Fruit fly (Drosophila melanogaster) whole organism, embryonic: ENCODE results near the gene Nepl3.
A peak's percentile ranks its signal among the peaks of the same experiment; 100 is the strongest.

Experiments
- Aef1 ChIP-seq: fragments of 200-800 bp; sonication (Bioruptor generic); IDR thresholded peaks from 3 replicates; pipeline ENCODE4 v1.3.6; 2022; ENCODE audit warnings: missing biosample characterization, missing genetic modification characterization
- Asciz ChIP-seq: fragments of 200-800 bp; sonication (Bioruptor generic); optimal IDR thresholded peaks from 2 replicates; lab custom pipeline; 2017; ENCODE audit warnings: missing biosample characterization, mild to moderate bottlenecking, missing genetic modification characterization, missing genetic modification reagents
- CG10654 ChIP-seq: fragments of 200-800 bp; sonication (Bioruptor generic); optimal IDR thresholded peaks from 2 replicates; lab custom pipeline; 2016; ENCODE audit warnings: missing biosample characterization, missing genetic modification characterization
- CG12236 ChIP-seq: fragments of 200-800 bp; sonication (Bioruptor generic); optimal IDR thresholded peaks from 2 replicates; lab custom pipeline; 2016; ENCODE audit warnings: missing biosample characterization, missing genetic modification characterization
- CG12299 ChIP-seq: fragments of 200-800 bp; sonication (Bioruptor generic); optimal IDR thresholded peaks from 2 replicates; lab custom pipeline; 2018; ENCODE audit warnings: missing biosample characterization, mild to moderate bottlenecking, missing genetic modification characterization
- CG13287 ChIP-seq: fragments of 200-800 bp; sonication (Bioruptor generic); IDR thresholded peaks from 2 replicates; pipeline ENCODE4 v1.3.6; 2022; ENCODE audit warnings: missing biosample characterization, missing genetic modification characterization; ENCODE audit not compliant: partially characterized antibody
- CG14667 ChIP-seq: fragments of 200-800 bp; sonication (Bioruptor generic); IDR thresholded peaks from 2 replicates; pipeline ENCODE4 v1.3.6; 2022; ENCODE audit warnings: missing biosample characterization, missing genetic modification characterization
- CG1603 ChIP-seq: fragments of 200-800 bp; sonication (Bioruptor generic); optimal IDR thresholded peaks from 2 replicates; lab custom pipeline; 2019; ENCODE audit warnings: missing biosample characterization, mild to moderate bottlenecking, missing genetic modification characterization, moderate library complexity
- CG1647 ChIP-seq: fragments of 200-800 bp; sonication (Bioruptor generic); optimal IDR thresholded peaks from 3 replicates; lab custom pipeline; 2016; ENCODE audit warnings: missing biosample characterization, missing genetic modification characterization
- CG2889 ChIP-seq: fragments of 200-800 bp; sonication (Bioruptor generic); IDR thresholded peaks from 3 replicates; pipeline ENCODE4 v1.3.6; 2022; ENCODE audit warnings: missing biosample characterization, missing genetic modification characterization
- CG3281 ChIP-seq: fragments of 200-800 bp; sonication (Bioruptor generic); optimal IDR thresholded peaks from 3 replicates; lab custom pipeline; 2017; ENCODE audit warnings: missing biosample characterization, mild to moderate bottlenecking, missing genetic modification characterization
- CG4404 ChIP-seq: fragments of 200-800 bp; sonication (Bioruptor generic); IDR thresholded peaks from 2 replicates; pipeline ENCODE4 v1.3.6; 2022; ENCODE audit warnings: missing biosample characterization, missing genetic modification characterization
- CG4854 ChIP-seq: fragments of 200-800 bp; sonication (Bioruptor generic); optimal IDR thresholded peaks from 2 replicates; lab custom pipeline; 2016; ENCODE audit warnings: missing biosample characterization, missing genetic modification characterization, inconsistent platforms
- CG6683 ChIP-seq: fragments of 200-800 bp; sonication (Bioruptor generic); optimal IDR thresholded peaks from 2 replicates; lab custom pipeline; 2017; ENCODE audit warnings: missing biosample characterization, mild to moderate bottlenecking, missing genetic modification characterization, missing genetic modification reagents
- CG7556 ChIP-seq: fragments of 200-800 bp; sonication (Bioruptor generic); optimal IDR thresholded peaks from 2 replicates; lab custom pipeline; 2017; ENCODE audit warnings: missing biosample characterization, mild to moderate bottlenecking, missing genetic modification characterization
- CG8359 ChIP-seq: fragments of 200-800 bp; sonication (Bioruptor generic); optimal IDR thresholded peaks from 2 replicates; lab custom pipeline; 2017; ENCODE audit warnings: missing biosample characterization, mild to moderate bottlenecking, missing genetic modification characterization, borderline replicate concordance
- CTCF ChIP-seq: fragments of 200-800 bp; sonication (Bioruptor generic); optimal IDR thresholded peaks from 2 replicates; lab custom pipeline; 2017; ENCODE audit warnings: missing biosample characterization, mild to moderate bottlenecking, missing genetic modification characterization, moderate library complexity
- Gsc ChIP-seq: fragments of 200-800 bp; sonication (Bioruptor generic); IDR thresholded peaks from 2 replicates; pipeline ENCODE4 v1.3.6; 2022; ENCODE audit warnings: missing biosample characterization, missing genetic modification characterization
- Kr ChIP-seq: fragments of 200-800 bp; sonication (Bioruptor generic); optimal IDR thresholded peaks from 2 replicates; lab custom pipeline; 2017; ENCODE audit warnings: missing biosample characterization, mild to moderate bottlenecking, missing genetic modification characterization
- NC2β ChIP-seq: fragments of 200-800 bp; sonication (Bioruptor generic); optimal IDR thresholded peaks from 2 replicates; lab custom pipeline; 2016; ENCODE audit warnings: missing biosample characterization, missing genetic modification characterization
- Neu2 ChIP-seq: fragments of 200-800 bp; sonication (Bioruptor generic); optimal IDR thresholded peaks from 3 replicates; lab custom pipeline; 2016; ENCODE audit warnings: missing biosample characterization, missing genetic modification characterization, borderline replicate concordance
- Opbp ChIP-seq: fragments of 200-800 bp; sonication (Bioruptor generic); IDR thresholded peaks from 3 replicates; pipeline ENCODE4 v1.3.6; 2022; ENCODE audit warnings: missing biosample characterization, missing genetic modification characterization; ENCODE audit not compliant: partially characterized antibody
- Spps ChIP-seq: fragments of 200-800 bp; sonication (Bioruptor generic); optimal IDR thresholded peaks from 2 replicates; lab custom pipeline; 2018; ENCODE audit warnings: missing biosample characterization, mild to moderate bottlenecking, missing genetic modification characterization
- ac ChIP-seq: fragments of 200-800 bp; sonication (Bioruptor generic); optimal IDR thresholded peaks from 3 replicates; lab custom pipeline; 2017; ENCODE audit warnings: missing biosample characterization, mild to moderate bottlenecking, missing genetic modification characterization
- chif ChIP-seq, 2 experiments: fragments of 200-800 bp; sonication (Bioruptor generic); optimal IDR thresholded peaks; 3 replicates each; lab custom pipeline; 2016; ENCODE audit warnings: missing biosample characterization in 2 of 2, missing genetic modification characterization in 2 of 2
- corto ChIP-seq: fragments of 200-800 bp; sonication (Bioruptor generic); optimal IDR thresholded peaks from 2 replicates; lab custom pipeline; 2016; ENCODE audit warnings: missing biosample characterization, mild to moderate bottlenecking, missing genetic modification characterization, moderate library complexity
- crc ChIP-seq: fragments of 200-800 bp; sonication (Bioruptor generic); optimal IDR thresholded peaks from 2 replicates; lab custom pipeline; 2016; ENCODE audit warnings: missing biosample characterization, missing genetic modification characterization
- crol ChIP-seq: fragments of 200-800 bp; sonication (Bioruptor generic); IDR thresholded peaks from 2 replicates; pipeline ENCODE4 v1.3.6; 2022; ENCODE audit warnings: missing biosample characterization, missing genetic modification characterization
- ewg ChIP-seq: fragments of 200-800 bp; sonication (Bioruptor generic); optimal IDR thresholded peaks from 3 replicates; lab custom pipeline; 2017; ENCODE audit warnings: mild to moderate bottlenecking, missing biosample characterization, missing genetic modification reagents, missing genetic modification characterization
- exex ChIP-seq: fragments of 200-800 bp; sonication (Bioruptor generic); optimal IDR thresholded peaks from 4 replicates; lab custom pipeline; 2018; ENCODE audit warnings: missing biosample characterization, mild to moderate bottlenecking, missing genetic modification characterization, moderate library complexity
- hbn ChIP-seq: fragments of 200-800 bp; sonication (Bioruptor generic); IDR thresholded peaks from 2 replicates; pipeline ENCODE4 v1.3.6; 2022; ENCODE audit warnings: missing biosample characterization, missing genetic modification characterization; ENCODE audit not compliant: partially characterized antibody
- her ChIP-seq: fragments of 200-800 bp; sonication (Bioruptor generic); optimal IDR thresholded peaks from 2 replicates; lab custom pipeline; 2016; ENCODE audit warnings: missing biosample characterization, missing genetic modification characterization
- insv ChIP-seq, 2 experiments: fragments of 200-800 bp; sonication (Bioruptor generic); optimal IDR thresholded peaks; 3 replicates each; lab custom pipeline; 2016 to 2018; ENCODE audit warnings: missing biosample characterization in 2 of 2, missing genetic modification characterization in 2 of 2
- ken ChIP-seq: fragments of 200-800 bp; sonication (Bioruptor generic); IDR thresholded peaks from 3 replicates; pipeline ENCODE4 v1.3.6; 2022; ENCODE audit warnings: missing biosample characterization, missing genetic modification characterization
- mam ChIP-seq: fragments of 200-800 bp; sonication (Bioruptor generic); optimal IDR thresholded peaks from 3 replicates; lab custom pipeline; 2016; ENCODE audit warnings: missing biosample characterization, missing genetic modification characterization
- nau ChIP-seq: fragments of 200-800 bp; sonication (Bioruptor generic); optimal IDR thresholded peaks from 3 replicates; lab custom pipeline; 2017; ENCODE audit warnings: missing biosample characterization, mild to moderate bottlenecking, missing genetic modification characterization, missing genetic modification reagents
- pho ChIP-seq: fragments of 200-800 bp; sonication (Bioruptor generic); optimal IDR thresholded peaks from 2 replicates; lab custom pipeline; 2016; ENCODE audit warnings: missing biosample characterization, missing genetic modification characterization
- pita ChIP-seq: fragments of 200-800 bp; sonication (Bioruptor generic); optimal IDR thresholded peaks from 2 replicates; lab custom pipeline; 2017; ENCODE audit warnings: missing biosample characterization, mild to moderate bottlenecking, missing genetic modification characterization
- scrt ChIP-seq: fragments of 200-800 bp; sonication (Bioruptor generic); optimal IDR thresholded peaks from 2 replicates; lab custom pipeline; 2018; ENCODE audit warnings: missing biosample characterization, mild to moderate bottlenecking, missing genetic modification characterization, moderate library complexity
- sens ChIP-seq: fragments of 200-800 bp; sonication (Bioruptor generic); peaks from one replicate; lab custom pipeline; 2016; ENCODE audit warnings: missing biosample characterization, missing genetic modification characterization
- slbo ChIP-seq: fragments of 200-800 bp; sonication (Bioruptor generic); IDR thresholded peaks from 2 replicates; pipeline ENCODE4 v1.3.6; 2022; ENCODE audit warnings: missing biosample characterization, missing genetic modification characterization
- tio ChIP-seq: fragments of 200-800 bp; sonication (Bioruptor generic); optimal IDR thresholded peaks from 2 replicates; lab custom pipeline; 2017; ENCODE audit warnings: missing biosample characterization, missing genetic modification characterization, inconsistent platforms
- trh ChIP-seq: fragments of 200-800 bp; sonication (Bioruptor generic); optimal IDR thresholded peaks from 2 replicates; lab custom pipeline; 2016; ENCODE audit warnings: missing biosample characterization, missing genetic modification characterization

The Nepl3 gene

dm6 chr2L:5054953-5055352 lies 3.1 kb downstream of the Nepl3 start, which contains the start of the genes CG14036 and His3.3A (continued):
- TF ChIP-seq CG1603 (tag; lab: Kevin White, UChicago), result peak; percentile 100
- peak; percentile 4 for TF ChIP-seq NC2β (GFP tag; lab: Kevin White, UChicago)
- TF ChIP-seq pita (GFP tag; lab: Kevin White, UChicago), result no peak
- TF ChIP-seq CG13287 (GFP tag; lab: Robert Waterston, UW), result peak; percentile 81
- TF ChIP-seq CG12236, result no peak
- no peak for TF ChIP-seq CG4854 (GFP tag; lab: Kevin White, UChicago)
- TF ChIP-seq CG7556, result no peak
- TF ChIP-seq corto, result no peak
- no peak for TF ChIP-seq CG6683 (GFP tag; lab: Kevin White, UChicago)
- TF ChIP-seq slbo, result no peak
- no peak for TF ChIP-seq CG14667 (GFP tag; lab: Robert Waterston, UW)
- peak in 1 of 2 experiments; percentile 14 for TF ChIP-seq insv (GFP tag; optimal IDR thresholded peaks at IDR 0.05; lab: Kevin White, UChicago)
- no peak for TF ChIP-seq ac (GFP tag; lab: Kevin White, UChicago)
- TF ChIP-seq scrt (GFP tag; lab: Kevin White, UChicago), result no peak
- TF ChIP-seq CG1647, result no peak
- peak; percentile 83 for TF ChIP-seq sens (GFP tag; lab: Kevin White, UChicago)
- no peak for TF ChIP-seq nau (GFP tag; lab: Kevin White, UChicago)
- peak; percentile 98 for TF ChIP-seq crol (GFP tag; lab: Robert Waterston, UW)
- TF ChIP-seq CG10654 (GFP tag; lab: Kevin White, UChicago), result no peak
- TF ChIP-seq CG8359, result no peak
- TF ChIP-seq CG12299 (tag; lab: Kevin White, UChicago), result no peak
- TF ChIP-seq CG2889 (GFP tag; lab: Robert Waterston, UW), result no peak
- TF ChIP-seq mam (GFP tag; lab: Kevin White, UChicago), result no peak
- TF ChIP-seq Asciz (GFP tag; lab: Kevin White, UChicago), result no peak
- TF ChIP-seq Kr, result no peak
- TF ChIP-seq tio (GFP tag; lab: Kevin White, UChicago), result no peak
- no peak for TF ChIP-seq exex (tag; lab: Kevin White, UChicago)
- peak; percentile 56 for TF ChIP-seq CG3281 (GFP tag; lab: Kevin White, UChicago)
- peak; percentile 58 for TF ChIP-seq hbn (GFP tag; lab: Robert Waterston, UW)
- peak; percentile 40 for TF ChIP-seq ewg (GFP tag; lab: Kevin White, UChicago)
- TF ChIP-seq trh (GFP tag; lab: Kevin White, UChicago), result no peak
- no peak for TF ChIP-seq her (GFP tag; lab: Kevin White, UChicago)
- peak; percentile 21 for TF ChIP-seq pho (GFP tag; lab: Kevin White, UChicago)
- no peak for TF ChIP-seq chif (GFP tag; optimal IDR thresholded peaks at IDR 0.05; lab: Kevin White, UChicago)
- peak; percentile 1 for TF ChIP-seq Spps (tag; lab: Kevin White, UChicago)
- TF ChIP-seq CG4404, result no peak
- no peak for TF ChIP-seq crc (GFP tag; lab: Kevin White, UChicago)
- no peak for TF ChIP-seq Aef1
- peak; percentile 63; the same call in 2 of the 3 replicates for TF ChIP-seq Opbp (GFP tag; lab: Robert Waterston, UW)
- no peak for TF ChIP-seq ken (GFP tag; lab: Robert Waterston, UW)
- TF ChIP-seq Neu2 (GFP tag; lab: Kevin White, UChicago), result no peak
- TF ChIP-seq CTCF (GFP tag; lab: Kevin White, UChicago), result peak; percentile 33
- no peak for TF ChIP-seq Gsc (GFP tag; lab: Robert Waterston, UW)
